Fruit fly (Drosophila melanogaster): Measurements from ENCODE around the gene CG15577.
"Not testable (repeated sequence)": the region's sequence is repeated elsewhere in the genome, so short reads cannot be mapped to it uniquely, and the experiment has no call there.

Gene CG15577

dm6 chrX:4276900-4277299, at the start of gene CG15577:
Gene CG15577 (minus strand): TSS chrX:4277000.
- no peak for TF ChIP-seq Dll (optimal IDR thresholded peaks at IDR 0.05)
- TF ChIP-seq psq (optimal IDR thresholded peaks at IDR 0.05): no peak
- no peak for TF ChIP-seq pan (optimal IDR thresholded peaks at IDR 0.05)

dm6 chrX:4325346-4325745, 48.5 kb upstream of the CG15577 start:
- TF ChIP-seq usp (GFP tag; optimal IDR thresholded peaks at IDR 0.05): no peak
- no peak for TF ChIP-seq EcR (GFP tag; optimal IDR thresholded peaks at IDR 0.05)
- no peak for TF ChIP-seq psq (optimal IDR thresholded peaks at IDR 0.05)
- TF ChIP-seq Dll (optimal IDR thresholded peaks at IDR 0.05): no peak
- no peak for TF ChIP-seq CG8478 (optimal IDR thresholded peaks at IDR 0.05)
- TF ChIP-seq pan (optimal IDR thresholded peaks at IDR 0.05): no peak

- TF ChIP-seq EcR (GFP tag; optimal IDR thresholded peaks at IDR 0.05) (no peak), Dll (optimal IDR thresholded peaks at IDR 0.05) (peak; percentile 57)
Measured at dm6 chrX:4324781-4325180, 48.0 kb upstream of the CG15577 start.

dm6 chrX:4323911-4324368, 47.1 kb upstream of the CG15577 start:
- no peak for TF ChIP-seq usp (GFP tag; optimal IDR thresholded peaks at IDR 0.05)
- no peak for TF ChIP-seq EcR (GFP tag; optimal IDR thresholded peaks at IDR 0.05)
- TF ChIP-seq CG8478 (optimal IDR thresholded peaks at IDR 0.05): no peak
- no peak for TF ChIP-seq Dll (optimal IDR thresholded peaks at IDR 0.05)
- TF ChIP-seq pan (optimal IDR thresholded peaks at IDR 0.05): no peak
- no peak for TF ChIP-seq psq (optimal IDR thresholded peaks at IDR 0.05)

dm6 chrX:4322234-4323210, 45.7 kb upstream of the CG15577 start, which contains the start of gene norpA:
Gene norpA (plus strand): TSS chrX:4322626.
- TF ChIP-seq usp (GFP tag; optimal IDR thresholded peaks at IDR 0.05) (no peak), Dll (optimal IDR thresholded peaks at IDR 0.05) (no peak), pan (optimal IDR thresholded peaks at IDR 0.05) (no peak), EcR (GFP tag; optimal IDR thresholded peaks at IDR 0.05) (no peak), CG8478 (optimal IDR thresholded peaks at IDR 0.05) (no peak), psq (optimal IDR thresholded peaks at IDR 0.05) (no peak)

- TF ChIP-seq psq (optimal IDR thresholded peaks at IDR 0.05): no peak
- TF ChIP-seq pan (optimal IDR thresholded peaks at IDR 0.05): no peak
- no peak for TF ChIP-seq CG8478 (optimal IDR thresholded peaks at IDR 0.05)
- TF ChIP-seq EcR (GFP tag; optimal IDR thresholded peaks at IDR 0.05): no peak
- TF ChIP-seq usp (GFP tag; optimal IDR thresholded peaks at IDR 0.05): no peak
- no peak for TF ChIP-seq Dll (optimal IDR thresholded peaks at IDR 0.05)
Measured at dm6 chrX:4322131-4322233, 45.2 kb upstream of the CG15577 start, which contains the start of gene mRpL33. Gene mRpL33 (minus strand): TSS chrX:4322231.

dm6 chrX:4319240-4319639, 42.4 kb upstream of the CG15577 start, which contains the start of gene NO66:
Gene NO66 (plus strand): TSS chrX:4319438.
- not testable (repeated sequence) for TF ChIP-seq EcR (GFP tag; optimal IDR thresholded peaks at IDR 0.05); Dll (optimal IDR thresholded peaks at IDR 0.05); psq (optimal IDR thresholded peaks at IDR 0.05)

dm6 chrX:4318701-4319100, 41.9 kb upstream of the CG15577 start, which contains the start of gene mei-9:
Gene mei-9 (minus strand): TSS chrX:4318801.
- not testable (repeated sequence) for TF ChIP-seq psq, CG8478, Dll (optimal IDR thresholded peaks at IDR 0.05)

dm6 chrX:4311699-4312098, 34.9 kb upstream of the CG15577 start, which contains the start of gene CG15579:
Gene CG15579 (minus strand): TSS chrX:4311799.
- TF ChIP-seq EcR (GFP tag; optimal IDR thresholded peaks at IDR 0.05) (no peak), Dll (optimal IDR thresholded peaks at IDR 0.05) (no peak), pan (optimal IDR thresholded peaks at IDR 0.05) (no peak), CG8478 (optimal IDR thresholded peaks at IDR 0.05) (no peak), psq (optimal IDR thresholded peaks at IDR 0.05) (no peak), usp (GFP tag; optimal IDR thresholded peaks at IDR 0.05) (no peak)

dm6 chrX:4305980-4306379, 29.2 kb upstream of the CG15577 start:
- TF ChIP-seq pan (optimal IDR thresholded peaks at IDR 0.05): no peak
- TF ChIP-seq Dll (optimal IDR thresholded peaks at IDR 0.05): no peak
- no peak for TF ChIP-seq psq (optimal IDR thresholded peaks at IDR 0.05)
- no peak for TF ChIP-seq CG8478 (optimal IDR thresholded peaks at IDR 0.05)
- no peak for TF ChIP-seq usp (GFP tag; optimal IDR thresholded peaks at IDR 0.05)
- no peak for TF ChIP-seq EcR (GFP tag; optimal IDR thresholded peaks at IDR 0.05)

- TF ChIP-seq pan (optimal IDR thresholded peaks at IDR 0.05) (no peak), EcR (GFP tag; optimal IDR thresholded peaks at IDR 0.05) (no peak), psq (optimal IDR thresholded peaks at IDR 0.05) (no peak), Dll (optimal IDR thresholded peaks at IDR 0.05) (no peak), CG8478 (optimal IDR thresholded peaks at IDR 0.05) (no peak), usp (GFP tag; optimal IDR thresholded peaks at IDR 0.05) (no peak)
Measured at dm6 chrX:4302246-4302645, 25.4 kb upstream of the CG15577 start, which contains the start of gene CG12692. Gene CG12692 (minus strand): TSS chrX:4302346.

dm6 chrX:4293418-4293817, 16.6 kb upstream of the CG15577 start:
- TF ChIP-seq usp (GFP tag; optimal IDR thresholded peaks at IDR 0.05) (no peak), CG8478 (optimal IDR thresholded peaks at IDR 0.05) (no peak), psq (optimal IDR thresholded peaks at IDR 0.05) (no peak), EcR (GFP tag; optimal IDR thresholded peaks at IDR 0.05) (no peak), Dll (optimal IDR thresholded peaks at IDR 0.05) (no peak), pan (optimal IDR thresholded peaks at IDR 0.05) (no peak)

dm6 chrX:4280769-4281168, 4.0 kb upstream of the CG15577 start:
- TF ChIP-seq CG8478 (optimal IDR thresholded peaks at IDR 0.05) (no peak), pan (optimal IDR thresholded peaks at IDR 0.05) (no peak), psq (optimal IDR thresholded peaks at IDR 0.05) (no peak), usp (GFP tag; optimal IDR thresholded peaks at IDR 0.05) (no peak), EcR (GFP tag; optimal IDR thresholded peaks at IDR 0.05) (no peak), Dll (optimal IDR thresholded peaks at IDR 0.05) (no peak)
